Fruit fly (Drosophila melanogaster): ENCODE results near the gene mthl12.

Gene mthl12

DNA sequence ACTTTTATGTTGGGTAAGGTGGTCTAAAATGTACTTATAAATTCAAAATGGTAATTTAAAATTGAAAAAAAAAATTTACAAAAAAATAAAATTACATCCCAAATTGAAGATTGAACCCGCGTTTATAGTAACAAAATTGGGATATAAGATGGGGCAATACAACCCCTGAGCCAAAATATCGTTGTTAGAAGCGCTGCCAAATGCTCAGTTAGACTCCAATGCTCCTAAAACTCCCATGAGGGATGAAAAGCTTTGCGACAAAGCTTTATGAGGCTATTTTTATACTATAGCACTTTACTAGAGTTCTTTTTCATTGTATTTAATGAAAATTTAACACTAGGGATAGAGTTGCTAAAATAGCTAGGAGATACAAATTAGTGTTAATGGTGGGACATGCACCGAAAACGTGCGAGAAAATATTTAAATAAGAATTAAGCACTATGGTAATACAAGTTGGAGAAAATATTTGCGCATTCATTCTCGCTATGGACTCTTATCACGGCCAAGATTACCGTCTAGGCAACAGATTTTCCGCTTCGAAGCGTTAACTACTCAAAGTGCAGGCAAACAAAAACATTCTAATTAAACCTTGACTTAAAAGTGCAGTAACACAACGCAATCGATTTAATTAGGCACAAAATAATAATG, 10.0 kb downstream of the mthl12 start:
- TF ChIP-seq EcR (GFP tag; optimal IDR thresholded peaks at IDR 0.05) (no peak), Dll (optimal IDR thresholded peaks at IDR 0.05) (no peak), usp (GFP tag; optimal IDR thresholded peaks at IDR 0.05) (no peak), pan (optimal IDR thresholded peaks at IDR 0.05) (no peak), psq (optimal IDR thresholded peaks at IDR 0.05) (no peak), CG8478 (optimal IDR thresholded peaks at IDR 0.05) (no peak)

DNA sequence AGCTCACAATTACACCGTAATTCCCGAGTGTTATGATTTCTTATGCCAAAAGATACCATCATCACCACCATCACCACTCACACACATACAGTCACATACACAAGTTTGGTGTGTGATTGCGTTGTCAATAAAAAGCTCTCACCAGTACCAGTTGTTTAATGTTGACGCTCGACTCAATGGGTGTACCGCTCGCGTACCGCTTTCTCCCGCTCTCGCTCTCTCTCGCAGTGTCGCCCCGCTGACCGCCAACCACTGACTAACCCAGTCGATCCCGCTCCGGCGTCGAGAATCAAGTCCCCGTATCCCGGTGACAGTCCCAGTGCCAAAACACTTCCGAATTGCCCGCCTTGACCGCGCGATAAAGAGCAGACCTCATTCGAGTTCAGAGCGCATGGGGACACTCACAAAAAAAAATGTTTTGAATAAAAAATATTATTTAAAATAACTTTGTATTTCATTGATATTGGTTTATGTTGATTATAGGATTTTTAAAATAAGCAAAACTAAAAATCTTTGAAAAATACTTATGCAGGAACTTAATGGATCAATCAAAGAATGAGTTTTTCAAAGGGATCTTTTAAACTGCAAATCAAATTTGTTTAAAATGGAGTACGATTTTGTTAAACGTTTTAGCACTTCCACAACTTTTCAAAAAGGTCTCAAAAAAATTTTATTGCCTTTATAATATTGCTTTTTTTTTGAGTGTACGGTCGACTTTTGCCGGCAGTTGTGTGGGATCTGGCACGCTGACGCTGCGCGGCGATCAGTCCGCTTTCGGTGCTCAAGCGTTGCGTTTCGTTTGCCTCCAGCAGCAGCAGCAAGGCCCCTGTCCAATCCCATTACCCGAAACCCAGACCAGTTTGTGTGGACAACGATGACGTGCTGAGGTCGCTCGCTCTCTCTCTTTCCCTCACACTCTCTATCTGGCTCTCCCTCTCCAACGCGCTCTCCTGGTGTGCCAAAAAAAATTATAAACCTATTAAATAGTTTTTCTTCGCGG, 11.0 kb downstream of the mthl12 start, which contains the start of gene Dic1:
Gene Dic1, plus strand, starts transcription at position 764 of the 1,000 bp plus-strand sequence.
- TF ChIP-seq CG8478 (optimal IDR thresholded peaks at IDR 0.05) (no peak), EcR (GFP tag; optimal IDR thresholded peaks at IDR 0.05) (no peak), psq (optimal IDR thresholded peaks at IDR 0.05) (no peak), usp (GFP tag; optimal IDR thresholded peaks at IDR 0.05) (no peak), Dll (optimal IDR thresholded peaks at IDR 0.05) (peak; percentile 90), pan (optimal IDR thresholded peaks at IDR 0.05) (no peak)

DNA sequence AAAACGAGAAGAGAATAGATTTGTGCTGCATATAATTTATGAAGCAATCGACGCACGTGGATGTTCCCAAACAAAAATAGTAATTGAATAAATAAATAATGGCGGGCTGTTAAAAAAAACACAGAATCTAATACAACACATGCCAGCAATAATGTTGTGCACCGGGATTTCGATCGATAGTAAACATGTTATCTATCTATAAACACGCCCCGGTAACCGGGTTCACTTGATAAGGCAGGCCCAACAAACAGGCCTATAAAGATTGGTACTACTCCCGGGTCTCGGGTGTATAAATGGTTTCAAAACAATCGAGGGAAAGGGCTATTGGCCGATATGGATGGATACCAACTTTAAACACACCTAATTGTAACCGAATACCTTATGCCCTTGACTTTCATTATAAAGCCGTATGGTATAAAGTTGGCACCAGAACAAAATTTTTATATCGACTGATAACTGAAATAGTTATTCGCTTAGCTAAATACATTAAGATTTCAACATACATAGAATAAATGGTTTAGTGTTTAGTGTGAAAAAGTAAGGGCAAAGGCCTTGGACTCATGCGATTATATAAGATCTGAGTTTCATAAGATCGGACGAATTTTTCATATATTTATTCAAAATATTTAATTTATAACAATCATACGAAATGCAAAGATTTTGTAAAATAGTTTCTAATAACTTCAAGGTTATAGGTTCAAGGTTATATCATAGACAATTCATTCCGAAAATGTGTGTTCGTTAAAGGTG, 12.4 kb downstream of the mthl12 start:
- TF ChIP-seq usp (GFP tag; optimal IDR thresholded peaks at IDR 0.05) (no peak), psq (optimal IDR thresholded peaks at IDR 0.05) (no peak), Dll (optimal IDR thresholded peaks at IDR 0.05) (no peak), CG8478 (optimal IDR thresholded peaks at IDR 0.05) (no peak), pan (optimal IDR thresholded peaks at IDR 0.05) (no peak), EcR (GFP tag; optimal IDR thresholded peaks at IDR 0.05) (no peak)

DNA sequence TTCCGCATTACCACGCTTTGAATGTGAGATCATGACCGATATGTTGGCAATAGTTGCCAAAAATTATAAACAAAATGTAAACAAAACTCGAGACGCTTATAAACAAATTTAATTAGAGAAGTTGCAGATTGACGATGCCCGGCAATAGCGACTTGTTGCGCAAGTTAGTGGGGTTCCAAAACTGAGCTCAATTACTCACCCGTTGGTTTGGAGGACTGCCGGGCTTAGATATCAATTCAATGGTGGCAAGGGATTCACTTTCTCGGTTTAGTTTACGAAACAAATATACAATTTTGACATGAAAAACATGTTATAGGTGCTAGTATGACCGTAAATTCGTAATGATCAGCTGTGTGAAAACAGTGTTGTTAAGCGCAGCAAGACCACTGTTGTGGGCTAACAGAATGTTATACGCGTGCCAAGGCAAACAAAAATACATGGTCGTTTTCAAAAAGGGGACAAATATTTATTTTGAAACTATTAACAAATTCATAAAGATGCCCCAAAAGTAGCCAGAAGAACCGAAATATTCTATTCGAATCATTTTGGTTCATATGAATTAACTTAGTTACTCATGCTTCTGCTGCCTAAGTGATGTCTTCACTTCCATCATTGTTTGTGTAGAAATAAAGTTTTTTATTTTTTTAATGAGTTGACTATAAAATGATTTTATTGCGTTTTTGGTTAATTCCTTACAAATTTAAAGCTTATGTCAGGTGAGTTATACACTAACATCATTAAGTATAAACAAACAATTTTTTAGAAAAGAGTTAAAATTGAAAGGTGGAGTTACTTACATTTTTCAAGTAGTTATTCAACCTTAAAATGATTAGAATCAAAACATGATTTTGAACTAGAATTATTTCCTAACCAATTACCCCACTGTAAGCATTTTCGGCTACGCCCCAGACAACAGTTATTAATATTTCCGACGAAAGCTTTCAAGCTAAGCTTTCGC, 13.4 kb downstream of the mthl12 start, which contains the start of gene Elp6:
Gene Elp6, minus strand, starts transcription at position 350 of the 958 bp plus-strand sequence.
- no peak for TF ChIP-seq EcR (GFP tag; optimal IDR thresholded peaks at IDR 0.05)
- no peak for TF ChIP-seq Dll (optimal IDR thresholded peaks at IDR 0.05)
- no peak for TF ChIP-seq pan (optimal IDR thresholded peaks at IDR 0.05)
- TF ChIP-seq CG8478 (optimal IDR thresholded peaks at IDR 0.05), result no peak
- TF ChIP-seq usp (GFP tag; optimal IDR thresholded peaks at IDR 0.05), result no peak
- no peak for TF ChIP-seq psq (optimal IDR thresholded peaks at IDR 0.05)

DNA sequence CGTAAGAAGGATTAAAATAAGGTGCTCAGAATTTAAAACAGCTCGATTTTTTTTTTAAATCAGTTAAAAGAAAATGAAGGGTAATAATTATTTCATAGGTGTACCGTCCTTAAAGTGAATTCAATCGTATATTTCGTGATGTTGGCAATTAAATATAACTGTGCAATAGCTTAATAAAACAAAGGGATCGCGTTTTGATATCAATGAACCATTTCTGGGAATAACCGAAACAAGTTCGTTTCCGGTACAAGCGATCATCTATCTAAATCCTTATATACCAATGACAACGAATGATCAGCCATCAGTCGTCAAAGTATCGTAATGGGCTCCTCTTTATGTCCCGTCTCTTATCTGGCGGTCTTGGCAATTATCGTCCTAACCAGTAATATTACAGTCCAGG, 15.9 kb downstream of the mthl12 start, which contains the start of gene CheA87a:
Gene CheA87a, plus strand, starts transcription at position 301 of the 400 bp plus-strand sequence.
- TF ChIP-seq Dll (optimal IDR thresholded peaks at IDR 0.05), result no peak
- TF ChIP-seq psq (optimal IDR thresholded peaks at IDR 0.05), result no peak
- TF ChIP-seq EcR (GFP tag; optimal IDR thresholded peaks at IDR 0.05), result no peak
- no peak for TF ChIP-seq usp (GFP tag; optimal IDR thresholded peaks at IDR 0.05)
- no peak for TF ChIP-seq CG8478 (optimal IDR thresholded peaks at IDR 0.05)
- TF ChIP-seq pan (optimal IDR thresholded peaks at IDR 0.05), result no peak

DNA sequence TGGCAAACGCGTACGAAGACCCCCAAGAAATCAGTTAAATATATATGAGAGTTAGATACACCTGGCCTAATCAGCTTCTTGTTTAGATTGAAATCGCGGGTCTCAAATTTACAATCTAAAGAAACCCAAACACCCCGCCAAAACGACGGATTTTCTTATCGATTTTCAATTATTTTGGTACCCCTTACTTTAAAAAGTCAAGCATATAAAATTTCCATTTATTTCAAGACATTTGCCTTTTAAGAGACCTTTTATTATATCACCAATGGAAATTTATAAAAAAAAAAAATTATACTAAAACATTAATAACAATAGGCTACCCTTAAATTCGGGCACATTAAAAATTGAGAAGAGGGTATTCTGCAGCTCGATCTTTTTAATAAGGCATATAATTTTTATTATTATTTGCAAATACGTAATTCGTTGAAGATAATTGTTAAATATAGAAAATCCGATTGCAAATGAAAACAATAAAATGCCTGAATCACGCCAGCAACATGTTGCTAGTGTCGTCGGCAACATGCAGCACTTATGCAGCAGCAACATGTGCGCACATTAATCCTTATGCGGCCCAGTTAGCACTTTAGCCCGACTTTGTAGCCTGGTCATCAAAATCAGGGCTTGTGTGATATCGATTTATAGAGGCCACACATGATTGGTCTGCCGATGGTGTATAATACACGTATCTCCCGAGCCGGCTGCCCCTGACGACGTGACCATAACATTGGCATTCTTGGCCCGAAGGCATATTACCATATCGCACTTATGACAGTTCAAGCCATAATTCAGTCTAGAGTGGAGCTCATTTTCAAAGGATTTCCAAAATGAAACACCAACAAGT, 18.6 kb downstream of the mthl12 start, which contains the start of the genes Lip3 and CG34309:
Gene Lip3, minus strand, starts transcription at position 65 of the 841 bp plus-strand sequence.
Gene CG34309, plus strand, starts transcription at position 791 of the 841 bp plus-strand sequence.
- TF ChIP-seq Dll (optimal IDR thresholded peaks at IDR 0.05) (no peak), usp (GFP tag; optimal IDR thresholded peaks at IDR 0.05) (no peak), pan (optimal IDR thresholded peaks at IDR 0.05) (peak; percentile 53)

DNA sequence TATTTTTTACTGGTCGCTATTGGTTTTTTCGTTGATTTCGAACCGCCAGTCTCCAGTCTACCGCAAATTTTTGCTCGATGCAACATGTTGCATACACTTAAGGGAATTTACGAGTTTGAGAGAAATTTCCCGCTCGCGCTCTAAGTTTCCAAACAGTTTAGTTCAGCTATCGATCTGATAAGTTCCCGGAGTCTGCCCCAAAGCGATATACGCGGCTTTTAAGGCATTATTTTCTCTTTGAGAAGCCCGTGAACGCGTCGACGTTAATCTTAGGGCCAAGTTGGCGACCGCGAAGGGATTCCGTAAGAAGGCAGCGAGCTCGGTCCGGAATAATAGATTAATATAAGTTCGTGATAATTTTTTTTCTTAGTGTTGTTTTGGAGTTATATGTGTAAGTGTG, 21.4 kb downstream of the mthl12 start:
- TF ChIP-seq pan (optimal IDR thresholded peaks at IDR 0.05), result no peak
- TF ChIP-seq CG8478 (optimal IDR thresholded peaks at IDR 0.05), result no peak
- no peak for TF ChIP-seq psq (optimal IDR thresholded peaks at IDR 0.05)
- no peak for TF ChIP-seq EcR (GFP tag; optimal IDR thresholded peaks at IDR 0.05)
- TF ChIP-seq Dll (optimal IDR thresholded peaks at IDR 0.05), result no peak
- no peak for TF ChIP-seq usp (GFP tag; optimal IDR thresholded peaks at IDR 0.05)

DNA sequence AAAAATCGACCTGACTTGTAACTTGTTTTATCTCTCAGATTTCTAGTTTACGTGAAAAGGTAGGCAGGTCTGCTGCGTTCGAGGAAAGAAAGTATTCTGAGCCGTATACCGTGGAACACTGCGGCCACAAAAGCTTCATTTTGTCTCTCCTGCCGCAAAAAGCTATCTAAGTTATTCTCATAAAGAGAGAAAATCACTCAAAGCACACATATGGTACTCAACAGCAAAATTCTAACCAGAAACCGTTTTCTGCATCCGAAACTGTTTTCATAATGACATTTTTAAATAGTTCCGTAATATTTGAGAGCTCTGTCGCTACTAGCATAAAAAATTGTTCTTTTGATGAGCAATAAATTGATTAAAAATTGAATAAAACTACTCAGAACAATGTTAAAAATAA, 26.2 kb downstream of the mthl12 start, which contains the start of the genes CG9813 and CG8870:
Gene CG9813, minus strand, starts transcription at position 101 of the 400 bp plus-strand sequence.
Gene CG8870, plus strand, starts transcription at position 168 of the 400 bp plus-strand sequence.
- TF ChIP-seq EcR (GFP tag; optimal IDR thresholded peaks at IDR 0.05) (no peak), CG8478 (optimal IDR thresholded peaks at IDR 0.05) (no peak), Dll (optimal IDR thresholded peaks at IDR 0.05) (no peak), usp (GFP tag; optimal IDR thresholded peaks at IDR 0.05) (no peak), pan (optimal IDR thresholded peaks at IDR 0.05) (no peak), psq (optimal IDR thresholded peaks at IDR 0.05) (no peak)

DNA sequence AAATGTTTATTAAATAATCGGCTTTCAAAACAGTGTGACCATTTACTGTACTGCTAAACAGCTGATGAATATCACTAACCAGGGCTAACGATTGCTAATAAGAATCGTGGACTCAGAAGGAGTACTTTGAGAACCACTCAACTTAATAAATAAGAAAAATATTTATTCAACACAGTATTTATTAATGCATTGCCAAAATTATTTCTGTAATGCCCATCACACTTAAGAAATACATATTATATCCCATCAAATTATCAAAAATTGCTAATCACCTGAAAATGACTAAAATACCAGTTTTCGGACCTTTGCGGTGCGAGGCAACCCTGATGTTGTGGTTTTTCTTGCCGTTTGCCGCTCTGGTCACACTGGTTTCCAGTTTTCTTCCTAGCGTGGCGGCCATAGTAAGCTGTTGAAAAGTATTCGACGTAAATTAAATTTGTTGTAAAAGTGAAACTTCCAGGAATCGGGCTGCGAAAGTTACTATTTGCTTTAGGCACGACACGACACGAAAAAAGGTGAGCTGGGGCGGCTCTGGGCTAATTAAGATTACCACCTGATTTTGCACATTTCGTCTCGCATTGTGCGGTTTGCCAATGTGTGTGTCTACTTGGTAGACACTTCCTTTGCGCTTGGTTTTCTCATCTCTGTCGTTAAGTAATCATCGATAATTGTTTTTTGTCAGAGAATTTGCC, 28.4 kb downstream of the mthl12 start, which contains the start of the genes mRpS21 and Droj2:
Gene mRpS21, minus strand, starts transcription at position 66 of the 692 bp plus-strand sequence.
Gene Droj2, plus strand, starts transcription at position 363 of the 692 bp plus-strand sequence.
- TF ChIP-seq Dll (optimal IDR thresholded peaks at IDR 0.05) (no peak), usp (GFP tag; optimal IDR thresholded peaks at IDR 0.05) (no peak), psq (optimal IDR thresholded peaks at IDR 0.05) (no peak), CG8478 (optimal IDR thresholded peaks at IDR 0.05) (no peak), EcR (GFP tag; optimal IDR thresholded peaks at IDR 0.05) (no peak), pan (optimal IDR thresholded peaks at IDR 0.05) (no peak)

Measured in whole organism.